Worm (Caenorhabditis elegans) whole organism, mixed stage, embryonic: ENCODE data around the gene ifta-1.
A peak's percentile ranks its signal among the peaks of the same experiment; 100 is the strongest.

Experiments used
- ceh-39 ChIP-seq: fragments of 150-350 bp; optimal IDR thresholded peaks from 2 replicates; lab custom pipeline; 2014; ENCODE audit warnings: missing biosample characterization, missing genetic modification characterization
- ceh-83 ChIP-seq: fragments of 200-800 bp; sonication (Bioruptor generic); optimal IDR thresholded peaks from 2 replicates; lab custom pipeline; 2018; ENCODE audit warnings: mild to moderate bottlenecking, missing genetic modification characterization, missing compliant biosample characterization
- elt-1 ChIP-seq: sonication (generic microtip); optimal IDR thresholded peaks from 2 replicates; lab custom pipeline; 2017; ENCODE audit warnings: missing genetic modification characterization, mild to moderate bottlenecking, missing compliant biosample characterization, antibody characterized with exemption, moderate library complexity, borderline replicate concordance; ENCODE audit not compliant: insufficient read depth
- elt-3 ChIP-seq: fragments of 150-350 bp; optimal IDR thresholded peaks from 2 replicates; lab custom pipeline; 2014; ENCODE audit warnings: missing biosample characterization, missing genetic modification characterization
- hlh-1 ChIP-seq: fragments of 150-350 bp; optimal IDR thresholded peaks from 2 replicates; lab custom pipeline; 2014; ENCODE audit warnings: missing biosample characterization, missing genetic modification reagents, missing genetic modification characterization
- lsy-2 ChIP-seq: fragments of 150-350 bp; optimal IDR thresholded peaks from 2 replicates; lab custom pipeline; 2014; ENCODE audit warnings: missing biosample characterization, missing genetic modification characterization
- mab-5 ChIP-seq: fragments of 150-350 bp; optimal IDR thresholded peaks from 2 replicates; lab custom pipeline; 2014; ENCODE audit warnings: missing biosample characterization, missing genetic modification characterization
- mep-1 ChIP-seq: fragments of 150-350 bp; optimal IDR thresholded peaks from 2 replicates; lab custom pipeline; 2017; ENCODE audit warnings: missing biosample characterization, missing genetic modification reagents, missing genetic modification characterization, inconsistent platforms
- nhr-12 ChIP-seq: fragments of 150-350 bp; optimal IDR thresholded peaks from 2 replicates; lab custom pipeline; 2014; ENCODE audit warnings: missing biosample characterization, missing genetic modification characterization
- nhr-2 ChIP-seq: fragments of 150-350 bp; optimal IDR thresholded peaks from 2 replicates; lab custom pipeline; 2014; ENCODE audit warnings: missing biosample characterization, missing genetic modification characterization
- nhr-237 ChIP-seq: fragments of 150-350 bp; optimal IDR thresholded peaks from 2 replicates; lab custom pipeline; 2014; ENCODE audit warnings: missing biosample characterization, missing genetic modification characterization
- sptf-1 ChIP-seq: sonication (generic microtip); optimal IDR thresholded peaks from 2 replicates; lab custom pipeline; 2017; ENCODE audit warnings: mild to moderate bottlenecking, missing genetic modification characterization, moderate library complexity, missing compliant biosample characterization
- unc-120 ChIP-seq: sonication (generic microtip); optimal IDR thresholded peaks from 2 replicates; lab custom pipeline; 2017; ENCODE audit warnings: missing genetic modification characterization, missing compliant biosample characterization; ENCODE audit not compliant: poor library complexity, severe bottlenecking
- unc-39 ChIP-seq: fragments of 150-350 bp; optimal IDR thresholded peaks from 2 replicates; lab custom pipeline; 2014; ENCODE audit warnings: missing biosample characterization, missing genetic modification characterization
- unc-62 ChIP-seq: fragments of 150-350 bp; optimal IDR thresholded peaks from 2 replicates; lab custom pipeline; 2014; ENCODE audit warnings: missing biosample characterization, missing genetic modification reagents, missing genetic modification characterization
- zip-8 ChIP-seq: fragments of 150-350 bp; optimal IDR thresholded peaks from 2 replicates; lab custom pipeline; 2014; ENCODE audit warnings: missing biosample characterization, missing genetic modification characterization

Gene ifta-1

DNA sequence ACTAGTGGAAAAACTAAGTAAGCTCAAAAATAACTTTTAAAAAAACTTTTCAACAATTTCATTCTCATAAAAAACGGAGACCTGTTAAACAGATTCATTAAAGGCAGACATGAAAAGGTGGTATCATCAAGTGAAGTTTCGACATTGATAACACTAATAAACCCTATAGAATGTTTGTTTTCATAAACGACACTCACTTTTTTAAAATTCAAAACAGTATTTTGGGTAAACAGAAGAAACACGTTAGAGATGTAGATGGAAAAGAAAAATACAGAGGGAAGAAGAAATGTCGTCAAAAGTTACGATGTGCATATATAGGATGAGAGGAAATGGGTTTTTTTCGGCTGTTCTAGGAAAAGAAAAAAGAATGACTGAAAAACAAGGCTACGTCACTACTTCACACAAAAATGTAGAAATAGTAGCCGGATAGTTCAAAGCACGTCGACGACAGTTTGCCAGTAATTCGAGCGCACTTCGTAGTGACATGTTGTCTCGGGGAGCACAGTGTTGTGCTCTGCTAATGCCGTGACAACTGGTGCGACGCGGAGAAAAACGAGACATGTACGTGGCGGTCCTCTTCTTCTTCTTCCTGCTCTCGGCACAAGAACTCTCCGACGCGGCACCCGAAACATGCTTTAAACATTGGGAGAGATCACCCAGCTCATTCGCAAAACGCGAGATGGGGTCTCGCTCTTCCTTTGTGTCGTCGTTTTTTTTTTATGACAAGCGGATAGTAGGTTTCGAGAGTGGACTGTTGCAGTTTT lies 43.3 kb downstream of the ifta-1 start:
- TF ChIP-seq unc-39 (tag; lab: Kevin White, UChicago) (no peak), hlh-1 (tag; lab: Kevin White, UChicago) (peak; percentile 63)

DNA sequence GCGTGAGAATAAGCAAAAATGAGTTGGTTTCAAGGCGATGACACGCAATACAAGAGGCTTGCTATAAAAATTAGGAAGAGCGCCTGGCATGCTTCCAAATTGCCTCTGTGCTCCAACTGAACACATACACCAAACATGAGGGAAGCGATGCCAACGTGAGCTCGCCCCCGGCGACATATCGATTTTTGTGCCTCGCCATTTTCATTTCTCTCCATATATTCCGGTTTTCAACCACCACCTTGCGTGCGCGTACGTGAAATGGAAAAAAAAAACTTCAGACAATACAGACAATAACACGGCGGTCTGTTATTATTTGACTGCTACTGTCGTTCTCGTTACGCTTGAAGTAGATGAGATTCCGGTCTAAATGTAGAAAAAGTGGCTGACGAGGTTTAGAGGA lies 44.6 kb downstream of the ifta-1 start:
- TF ChIP-seq mep-1 (tag; lab: Kevin White, UChicago) = no peak
- no peak for TF ChIP-seq ceh-83
- TF ChIP-seq zip-8 (tag; lab: Kevin White, UChicago) = no peak
- no peak for TF ChIP-seq sptf-1 (tag; lab: Kevin White, UChicago)

DNA sequence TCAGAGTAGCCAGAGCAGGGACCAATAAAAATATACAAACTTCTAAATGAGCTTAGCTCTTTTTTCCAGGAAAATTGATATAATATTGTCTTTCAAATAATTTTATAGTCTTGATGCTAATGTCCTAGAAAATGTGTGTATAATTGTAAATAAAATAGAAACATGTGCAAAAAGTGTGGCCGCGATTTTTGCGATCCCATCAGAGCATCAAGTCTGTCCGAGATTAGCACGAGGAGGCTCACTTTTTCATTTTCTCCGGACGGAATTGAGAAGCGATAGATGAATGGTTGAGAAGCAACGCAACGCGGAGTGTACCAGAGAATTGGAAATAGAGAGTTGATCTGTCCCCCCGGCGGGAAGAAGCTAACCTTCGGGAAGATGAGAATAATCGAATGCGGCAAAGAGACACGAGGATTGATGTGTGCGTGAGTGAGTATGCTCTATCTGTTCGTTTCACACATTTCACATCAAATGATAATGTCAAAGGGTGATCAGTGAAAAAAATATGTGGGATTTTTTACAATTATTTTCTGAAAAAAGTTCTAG lies 46.0 kb downstream of the ifta-1 start:
- TF ChIP-seq unc-62 (peak; percentile 64), nhr-237 (tag; lab: Kevin White, UChicago) (no peak), unc-120 (tag; lab: Kevin White, UChicago) (peak; percentile 57)

DNA sequence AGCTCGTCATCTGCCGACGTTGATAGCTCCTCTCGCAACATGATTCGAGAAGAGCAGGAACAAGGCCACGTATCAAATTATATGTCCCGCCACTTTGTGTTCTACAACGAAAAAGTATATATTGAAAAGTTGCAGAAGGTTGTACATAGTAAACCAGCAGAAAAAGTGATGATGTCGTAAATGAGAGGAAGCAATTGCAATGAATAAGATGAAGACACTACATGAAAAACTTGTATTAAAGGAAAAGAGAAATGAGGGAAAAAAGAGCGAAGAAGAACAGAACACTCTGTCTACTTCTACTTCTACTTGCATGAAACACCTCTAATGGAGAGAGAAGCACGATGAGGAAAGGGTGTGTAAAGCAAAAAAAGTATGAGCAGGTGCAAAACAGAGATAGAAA lies 47.4 kb downstream of the ifta-1 start, which contains the start of gene T23F2.2:
T23F2.2 (minus strand) TSS at position 101 of the 400 bp plus-strand sequence.
- no peak for TF ChIP-seq mab-5
- no peak for TF ChIP-seq ceh-39
- no peak for TF ChIP-seq elt-3
- TF ChIP-seq lsy-2 (tag; lab: Kevin White, UChicago) = no peak
- no peak for TF ChIP-seq nhr-2 (tag; lab: Kevin White, UChicago)
- no peak for TF ChIP-seq nhr-12 (tag; lab: Kevin White, UChicago)
- no peak for TF ChIP-seq elt-1 (tag; lab: Kevin White, UChicago)
- no peak for TF ChIP-seq sptf-1 (tag; lab: Kevin White, UChicago)
